Worm (Caenorhabditis elegans) whole organism, late embryonic: ENCODE data around the gene col-113.

Experiments
- C08G9.2 ChIP-seq: sonication (generic microtip); optimal IDR thresholded peaks from 2 replicates; lab custom pipeline; 2016; ENCODE audit warnings: mild to moderate bottlenecking, missing genetic modification characterization, moderate library complexity, missing compliant biosample characterization
- C38D4.7 ChIP-seq: fragments of 200-800 bp; sonication (Bioruptor generic); optimal IDR thresholded peaks from 2 replicates; lab custom pipeline; 2018; ENCODE audit warnings: mild to moderate bottlenecking, missing genetic modification characterization, moderate library complexity, missing compliant biosample characterization
- F13H6.1 ChIP-seq: sonication (generic microtip); optimal IDR thresholded peaks from 2 replicates; lab custom pipeline; 2016; ENCODE audit warnings: missing genetic modification characterization, missing compliant biosample characterization
- K09A11.1 ChIP-seq: sonication (generic microtip); optimal IDR thresholded peaks from 2 replicates; lab custom pipeline; 2017; ENCODE audit warnings: antibody characterized with exemption, mild to moderate bottlenecking, missing genetic modification characterization, missing compliant biosample characterization; ENCODE audit not compliant: insufficient read depth
- T23F11.4 ChIP-seq: fragments of 200-800 bp; sonication (Bioruptor generic); optimal IDR thresholded peaks from 2 replicates; lab custom pipeline; 2018; ENCODE audit warnings: mild to moderate bottlenecking, missing genetic modification characterization, missing compliant biosample characterization
- ama-1 ChIP-seq: fragments of 150-350 bp; optimal IDR thresholded peaks from 2 replicates; lab custom pipeline; 2014
- ceh-14 ChIP-seq: sonication (generic microtip); optimal IDR thresholded peaks from 2 replicates; lab custom pipeline; 2016; ENCODE audit warnings: missing genotype, missing genetic modification characterization, missing compliant biosample characterization
- ceh-30 ChIP-seq: fragments of 150-350 bp; optimal IDR thresholded peaks from 2 replicates; lab custom pipeline; 2014; ENCODE audit warnings: missing biosample characterization, missing genetic modification characterization
- ceh-31 ChIP-seq: sonication (generic microtip); optimal IDR thresholded peaks from 2 replicates; lab custom pipeline; 2016; ENCODE audit warnings: missing genetic modification characterization, missing compliant biosample characterization
- ceh-34 ChIP-seq: sonication (generic microtip); optimal IDR thresholded peaks from 2 replicates; lab custom pipeline; 2016; ENCODE audit warnings: mild to moderate bottlenecking, missing genetic modification characterization, missing compliant biosample characterization
- ceh-45 ChIP-seq: fragments of 200-800 bp; sonication (Bioruptor generic); IDR thresholded peaks from 2 replicates; pipeline ENCODE4 v1.3.6; 2022; ENCODE audit warnings: missing genetic modification reagents, missing genetic modification characterization, missing compliant biosample characterization
- che-1 ChIP-seq: sonication (generic microtip); optimal IDR thresholded peaks from 2 replicates; lab custom pipeline; 2016; ENCODE audit warnings: mild to moderate bottlenecking, missing genetic modification characterization, missing compliant biosample characterization
- dve-1 ChIP-seq: sonication (generic microtip); optimal IDR thresholded peaks from 2 replicates; lab custom pipeline; 2017; ENCODE audit warnings: antibody characterized with exemption, mild to moderate bottlenecking, missing genetic modification characterization, missing compliant biosample characterization
- elt-2 ChIP-seq: sonication (generic microtip); optimal IDR thresholded peaks from 2 replicates; lab custom pipeline; 2016; ENCODE audit warnings: missing genetic modification reagents, missing genetic modification characterization, missing compliant biosample characterization
- ets-4 ChIP-seq: sonication (generic microtip); optimal IDR thresholded peaks from 2 replicates; lab custom pipeline; 2016; ENCODE audit warnings: missing genetic modification characterization, missing compliant biosample characterization
- fax-1 ChIP-seq: sonication (generic microtip); optimal IDR thresholded peaks from 2 replicates; lab custom pipeline; 2016; ENCODE audit warnings: missing genotype, missing genetic modification characterization, missing compliant biosample characterization
- fkh-6 ChIP-seq: sonication (generic microtip); optimal IDR thresholded peaks from 2 replicates; lab custom pipeline; 2016; ENCODE audit warnings: missing genetic modification characterization, missing compliant biosample characterization
- hlh-8 ChIP-seq: sonication (generic microtip); optimal IDR thresholded peaks from 2 replicates; lab custom pipeline; 2016; ENCODE audit warnings: missing genotype, missing genetic modification characterization, missing compliant biosample characterization
- lim-6 ChIP-seq: sonication (generic microtip); optimal IDR thresholded peaks from 2 replicates; lab custom pipeline; 2016; ENCODE audit warnings: missing genetic modification characterization, missing compliant biosample characterization
- madf-2 ChIP-seq: sonication (generic microtip); optimal IDR thresholded peaks from 2 replicates; lab custom pipeline; 2017; ENCODE audit warnings: missing genetic modification characterization, missing compliant biosample characterization
- mec-3 ChIP-seq: sonication (generic microtip); optimal IDR thresholded peaks from 2 replicates; lab custom pipeline; 2016; ENCODE audit warnings: borderline replicate concordance, missing genetic modification characterization, missing compliant biosample characterization
- nfya-1 ChIP-seq: sonication (generic microtip); optimal IDR thresholded peaks from 2 replicates; lab custom pipeline; 2017; ENCODE audit warnings: missing genetic modification characterization, mild to moderate bottlenecking, missing compliant biosample characterization, antibody characterized with exemption, moderate library complexity
- nhr-232 ChIP-seq: sonication (generic microtip); optimal IDR thresholded peaks from 2 replicates; lab custom pipeline; 2016; ENCODE audit warnings: missing genetic modification characterization, missing compliant biosample characterization
- odd-2 ChIP-seq: sonication (generic microtip); optimal IDR thresholded peaks from 2 replicates; lab custom pipeline; 2017; ENCODE audit warnings: antibody characterized with exemption, mild to moderate bottlenecking, missing genetic modification characterization, missing compliant biosample characterization
- pag-3 ChIP-seq: sonication (generic microtip); optimal IDR thresholded peaks from 2 replicates; lab custom pipeline; 2016; ENCODE audit warnings: missing compliant biosample characterization, missing genetic modification characterization, borderline replicate concordance
- pha-4 ChIP-seq: fragments of 150-350 bp; optimal IDR thresholded peaks from 2 replicates; lab custom pipeline; 2018; ENCODE audit warnings: missing biosample characterization, missing genetic modification reagents, missing genetic modification characterization
- rnt-1 ChIP-seq: sonication (generic microtip); optimal IDR thresholded peaks from 2 replicates; lab custom pipeline; 2016; ENCODE audit warnings: missing genetic modification characterization, missing compliant biosample characterization
- sdc-2 ChIP-seq: sonication (generic microtip); optimal IDR thresholded peaks from 2 replicates; lab custom pipeline; 2016; ENCODE audit warnings: missing genotype, missing genetic modification characterization, missing compliant biosample characterization
- ttx-3 ChIP-seq: sonication (generic microtip); optimal IDR thresholded peaks from 2 replicates; lab custom pipeline; 2016; ENCODE audit warnings: missing genetic modification reagents, missing genetic modification characterization, missing compliant biosample characterization
- unc-42 ChIP-seq: sonication (generic microtip); optimal IDR thresholded peaks from 2 replicates; lab custom pipeline; 2016; ENCODE audit warnings: missing genotype, missing genetic modification characterization, missing compliant biosample characterization
- unc-55 ChIP-seq: sonication (generic microtip); optimal IDR thresholded peaks from 2 replicates; lab custom pipeline; 2017; ENCODE audit warnings: missing biosample characterization, missing genetic modification reagents, missing genetic modification characterization
- unc-86 ChIP-seq: sonication (generic microtip); optimal IDR thresholded peaks from 2 replicates; lab custom pipeline; 2016; ENCODE audit warnings: missing genetic modification characterization, missing compliant biosample characterization
- zip-5 ChIP-seq: sonication (generic microtip); optimal IDR thresholded peaks from 2 replicates; lab custom pipeline; 2016; ENCODE audit warnings: missing genetic modification characterization, missing compliant biosample characterization
- ztf-16 ChIP-seq: sonication (generic microtip); optimal IDR thresholded peaks from 2 replicates; lab custom pipeline; 2017; ENCODE audit warnings: missing genetic modification characterization, missing compliant biosample characterization

The col-113 gene

ce11 chrIV:7152409-7152808 lies at the start of gene col-113:
TSS of gene col-113 (minus strand) at chrIV:7152509.
- TF ChIP-seq rnt-1 = no peak
- TF ChIP-seq elt-2 (tag; lab: Kevin White, UChicago) = no peak
- no peak for TF ChIP-seq pag-3 (tag; lab: Kevin White, UChicago)
- TF ChIP-seq nhr-232 (tag; lab: Kevin White, UChicago) = no peak
- TF ChIP-seq ets-4 = no peak
- TF ChIP-seq sdc-2 = no peak
- no peak for TF ChIP-seq ama-1 (lab: Kevin White, UChicago)
- TF ChIP-seq fkh-6 (tag; lab: Kevin White, UChicago) = no peak
- TF ChIP-seq dve-1 (tag; lab: Kevin White, UChicago) = no peak
- no peak for TF ChIP-seq unc-86 (tag; lab: Kevin White, UChicago)
- no peak for TF ChIP-seq ceh-31
- TF ChIP-seq mec-3 (tag; lab: Kevin White, UChicago) = no peak

- TF ChIP-seq ceh-14 (tag; lab: Kevin White, UChicago) (no peak), elt-2 (tag; lab: Kevin White, UChicago) (no peak), T23F11.4 (GFP tag; lab: Kevin White, UChicago) (no peak), ztf-16 (tag; lab: Kevin White, UChicago) (no peak), ceh-45 (GFP tag; lab: Robert Waterston, UW) (no peak), unc-55 (GFP tag; lab: Kevin White, UChicago) (no peak), C38D4.7 (no peak), lim-6 (tag; lab: Kevin White, UChicago) (no peak), unc-42 (tag; lab: Kevin White, UChicago) (no peak), che-1 (tag; lab: Kevin White, UChicago) (no peak)
Measured at ce11 chrIV:7196853-7197252, 44.5 kb upstream of the col-113 start, which contains the start of gene unc-8. TSS of gene unc-8 (plus strand) at chrIV:7197153.

- TF ChIP-seq ama-1 (lab: Kevin White, UChicago) (no peak), fax-1 (tag; lab: Kevin White, UChicago) (no peak), C08G9.2 (tag; lab: Kevin White, UChicago) (no peak), pha-4 (tag; lab: Kevin White, UChicago) (no peak), unc-86 (tag; lab: Kevin White, UChicago) (no peak), ttx-3 (tag; lab: Kevin White, UChicago) (no peak)
Measured at ce11 chrIV:7195734-7196133, 43.4 kb upstream of the col-113 start, which contains the start of gene best-16. TSS of gene best-16 (minus strand) at chrIV:7195834.

ce11 chrIV:7191745-7192144 lies 39.4 kb upstream of the col-113 start, which contains the start of gene R13A1.5:
TSS of gene R13A1.5 (minus strand) at chrIV:7191845.
- TF ChIP-seq odd-2 (tag; lab: Kevin White, UChicago) (no peak), ceh-34 (tag; lab: Kevin White, UChicago) (no peak), zip-5 (no peak), ceh-30 (tag; lab: Kevin White, UChicago) (no peak), F13H6.1 (no peak), sdc-2 (no peak), dve-1 (tag; lab: Kevin White, UChicago) (no peak), hlh-8 (no peak), C08G9.2 (tag; lab: Kevin White, UChicago) (no peak), rnt-1 (no peak), K09A11.1 (tag; lab: Kevin White, UChicago) (no peak), nfya-1 (tag; lab: Kevin White, UChicago) (no peak), ceh-31 (no peak), fkh-6 (tag; lab: Kevin White, UChicago) (no peak)

- TF ChIP-seq elt-2 (tag; lab: Kevin White, UChicago) = peak; percentile 49
- no peak for TF ChIP-seq madf-2 (tag; lab: Kevin White, UChicago)
Measured at ce11 chrIV:7190409-7190808, 38.1 kb upstream of the col-113 start.
